Fruit fly (Drosophila melanogaster): ENCODE results near the gene senju.

The senju gene

DNA sequence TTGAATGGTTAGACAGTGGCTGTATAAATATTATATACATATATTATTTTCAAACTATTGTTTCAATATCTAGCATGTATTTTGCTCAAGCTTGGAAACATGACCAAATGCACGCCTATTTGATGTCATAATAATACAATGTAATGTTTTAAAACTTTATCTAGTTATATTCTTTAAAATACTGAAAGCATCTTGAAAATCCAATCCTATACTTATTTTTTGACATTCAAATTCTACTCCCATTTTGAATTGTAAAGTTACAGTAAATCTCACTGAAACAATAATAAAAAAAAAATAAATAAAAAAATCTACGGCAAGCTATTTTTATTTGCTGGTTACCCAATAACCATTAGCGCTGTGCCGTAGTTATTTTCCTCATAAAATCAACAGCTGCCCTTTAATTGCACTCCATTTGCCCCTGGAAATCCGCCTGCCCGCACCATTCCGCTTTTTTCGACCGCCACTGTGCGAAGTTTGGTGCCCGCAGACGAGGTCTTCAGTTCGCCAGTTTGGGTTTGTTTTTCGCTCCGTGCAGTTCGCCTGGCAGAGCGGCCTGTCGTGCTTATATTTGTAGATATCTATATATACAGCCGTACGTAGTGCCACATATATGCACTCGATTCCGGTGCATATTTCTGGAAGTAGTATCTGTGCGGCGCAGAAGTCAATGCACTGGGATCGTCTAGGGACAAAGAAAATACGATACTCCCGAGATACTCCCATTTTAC, 7.6 kb upstream of the senju start:
- TF ChIP-seq toe (GFP tag; optimal IDR thresholded peaks at IDR 0.05) = no peak
- peak; percentile 57 for TF ChIP-seq CG11617 (GFP tag; optimal IDR thresholded peaks at IDR 0.05)
- peak; percentile 4 for TF ChIP-seq CG1620 (GFP tag; optimal IDR thresholded peaks at IDR 0.05)
- TF ChIP-seq CG5204 (GFP tag; optimal IDR thresholded peaks at IDR 0.05) = peak; percentile 15
- peak; percentile 57 for TF ChIP-seq CG33017 (tag; optimal IDR thresholded peaks at IDR 0.05)
- TF ChIP-seq tj (GFP tag; optimal IDR thresholded peaks at IDR 0.05) = peak; percentile 26
- TF ChIP-seq cnc (optimal IDR thresholded peaks at IDR 0.05) = no peak
- TF ChIP-seq CG12768 (GFP tag; optimal IDR thresholded peaks at IDR 0.05) = peak; percentile 10
- TF ChIP-seq Hr96 (GFP tag; optimal IDR thresholded peaks at IDR 0.05) = no peak
- peak; percentile 48 for TF ChIP-seq CG7101 (tag; optimal IDR thresholded peaks at IDR 0.05)
- TF ChIP-seq pad (GFP tag; optimal IDR thresholded peaks at IDR 0.05) = peak; percentile 18
- no peak for TF ChIP-seq bab1 (GFP tag; optimal IDR thresholded peaks at IDR 0.05)
- peak; percentile 34 for TF ChIP-seq Crg-1 (GFP tag; optimal IDR thresholded peaks at IDR 0.05)
- peak; percentile 13 for TF ChIP-seq cic (GFP tag; optimal IDR thresholded peaks at IDR 0.05)
- TF ChIP-seq ovo (GFP tag; optimal IDR thresholded peaks at IDR 0.05) = peak; percentile 58
- no peak for TF ChIP-seq CG14711 (tag; optimal IDR thresholded peaks at IDR 0.05)
- peak; percentile 66 for TF ChIP-seq kay (GFP tag; ENCODE audit: borderline replicate concordance)
- no peak for TF ChIP-seq Clk (GFP tag; optimal IDR thresholded peaks at IDR 0.05)
- peak; percentile 33 for TF ChIP-seq Mnt (GFP tag; optimal IDR thresholded peaks at IDR 0.05)
- no peak for TF ChIP-seq CG7045 (GFP tag; optimal IDR thresholded peaks at IDR 0.05)

dm6 chr2L:5046261-5046660, 6.4 kb upstream of the senju start:
- TF ChIP-seq pad (GFP tag; optimal IDR thresholded peaks at IDR 0.05) (no peak), CG7101 (tag; optimal IDR thresholded peaks at IDR 0.05) (no peak), CG1620 (GFP tag; optimal IDR thresholded peaks at IDR 0.05) (no peak), ovo (GFP tag; optimal IDR thresholded peaks at IDR 0.05) (no peak), toe (GFP tag; optimal IDR thresholded peaks at IDR 0.05) (no peak), CG7045 (GFP tag; optimal IDR thresholded peaks at IDR 0.05) (no peak), CG12768 (GFP tag; optimal IDR thresholded peaks at IDR 0.05) (no peak), tj (GFP tag; optimal IDR thresholded peaks at IDR 0.05) (no peak), Crg-1 (GFP tag; optimal IDR thresholded peaks at IDR 0.05) (no peak), Hr96 (GFP tag; optimal IDR thresholded peaks at IDR 0.05) (no peak), Clk (GFP tag; optimal IDR thresholded peaks at IDR 0.05) (no peak), CG11617 (GFP tag; optimal IDR thresholded peaks at IDR 0.05) (no peak)

DNA sequence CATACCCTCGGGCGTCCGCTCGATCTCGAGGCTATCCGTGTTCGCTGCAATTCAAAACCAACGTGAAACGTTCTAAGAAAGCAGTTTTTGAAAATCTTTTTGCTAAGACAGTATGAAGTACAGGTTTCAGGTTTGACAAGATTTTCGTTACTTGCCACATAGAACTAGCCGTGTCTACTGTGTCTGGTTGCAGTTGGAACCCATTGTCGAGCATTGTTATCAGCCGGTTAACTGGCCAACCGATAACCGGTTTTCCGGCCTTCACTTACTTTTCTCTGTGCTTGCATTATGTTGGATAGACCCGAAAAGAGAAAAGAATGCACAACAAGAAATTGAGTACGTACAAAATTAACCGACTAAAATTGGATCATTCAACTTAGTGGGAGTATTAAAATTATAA, 2.7 kb upstream of the senju start:
- TF ChIP-seq CG12768 (GFP tag; optimal IDR thresholded peaks at IDR 0.05) = no peak
- TF ChIP-seq CG33017 (tag; optimal IDR thresholded peaks at IDR 0.05) = no peak
- TF ChIP-seq CG1620 (GFP tag; optimal IDR thresholded peaks at IDR 0.05) = no peak
- TF ChIP-seq ovo (GFP tag; optimal IDR thresholded peaks at IDR 0.05) = no peak
- no peak for TF ChIP-seq tj (GFP tag; optimal IDR thresholded peaks at IDR 0.05)
- no peak for TF ChIP-seq CG7101 (tag; optimal IDR thresholded peaks at IDR 0.05)
- TF ChIP-seq bab1 (GFP tag; optimal IDR thresholded peaks at IDR 0.05) = no peak

DNA sequence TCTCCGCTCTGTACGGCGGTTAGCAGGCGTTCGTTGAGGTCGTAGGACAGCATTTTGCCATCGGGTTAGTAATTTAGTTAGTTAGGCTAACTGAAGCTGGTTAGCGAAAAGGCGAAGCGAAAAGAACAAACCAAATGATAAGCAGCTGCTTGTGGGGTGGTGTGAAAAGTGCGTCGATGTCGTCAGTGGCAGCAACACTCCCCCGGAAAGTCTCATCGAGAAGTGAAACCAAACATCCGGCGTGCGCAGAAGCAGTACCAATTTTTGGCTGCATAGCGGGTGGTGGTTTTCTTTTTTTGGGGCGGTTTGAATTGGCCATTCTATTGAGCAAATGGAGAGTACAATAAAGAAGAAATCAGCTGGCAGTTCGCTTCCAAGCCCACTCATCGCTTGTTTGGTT, 1.8 kb upstream of the senju start, which contains the start of gene CG9121:
Gene CG9121, minus strand, starts transcription at position 238 of the 400 bp plus-strand sequence.
- TF ChIP-seq kay (GFP tag; ENCODE audit: borderline replicate concordance) = no peak

dm6 chr2L:5052994-5053393, 351 bp downstream of the senju start, which contains the start of gene eIF3h:
Gene eIF3h, minus strand, starts transcription at chr2L:5053094.
- TF ChIP-seq CG11617 (GFP tag; optimal IDR thresholded peaks at IDR 0.05) (no peak), Crg-1 (GFP tag; optimal IDR thresholded peaks at IDR 0.05) (no peak), pad (GFP tag; optimal IDR thresholded peaks at IDR 0.05) (no peak), toe (GFP tag; optimal IDR thresholded peaks at IDR 0.05) (no peak), Mnt (GFP tag; optimal IDR thresholded peaks at IDR 0.05) (no peak), bab1 (GFP tag; optimal IDR thresholded peaks at IDR 0.05) (no peak), CG1620 (GFP tag; optimal IDR thresholded peaks at IDR 0.05) (no peak), cnc (optimal IDR thresholded peaks at IDR 0.05) (no peak), kay (GFP tag; ENCODE audit: borderline replicate concordance) (no peak), Clk (GFP tag; optimal IDR thresholded peaks at IDR 0.05) (no peak), cic (GFP tag; optimal IDR thresholded peaks at IDR 0.05) (no peak), CG14711 (tag; optimal IDR thresholded peaks at IDR 0.05) (no peak), CG7101 (tag; optimal IDR thresholded peaks at IDR 0.05) (no peak)

- TF ChIP-seq Clk (GFP tag; optimal IDR thresholded peaks at IDR 0.05) (no peak), CG7045 (GFP tag; optimal IDR thresholded peaks at IDR 0.05) (no peak), tj (GFP tag; optimal IDR thresholded peaks at IDR 0.05) (no peak), Mnt (GFP tag; optimal IDR thresholded peaks at IDR 0.05) (peak; percentile 10), Hr96 (GFP tag; optimal IDR thresholded peaks at IDR 0.05) (no peak), toe (GFP tag; optimal IDR thresholded peaks at IDR 0.05) (no peak), CG33017 (tag; optimal IDR thresholded peaks at IDR 0.05) (no peak), ovo (GFP tag; optimal IDR thresholded peaks at IDR 0.05) (peak; percentile 82), CG1620 (GFP tag; optimal IDR thresholded peaks at IDR 0.05) (peak; percentile 40), Crg-1 (GFP tag; optimal IDR thresholded peaks at IDR 0.05) (peak; percentile 35), CG14711 (tag; optimal IDR thresholded peaks at IDR 0.05) (peak; percentile 2), bab1 (GFP tag; optimal IDR thresholded peaks at IDR 0.05) (peak; percentile 40), kay (GFP tag; ENCODE audit: borderline replicate concordance) (no peak), cic (GFP tag; optimal IDR thresholded peaks at IDR 0.05) (peak; percentile 59), CG11617 (GFP tag; optimal IDR thresholded peaks at IDR 0.05) (no peak), cnc (optimal IDR thresholded peaks at IDR 0.05) (no peak), pad (GFP tag; optimal IDR thresholded peaks at IDR 0.05) (peak; percentile 4), CG7101 (tag; optimal IDR thresholded peaks at IDR 0.05) (peak; percentile 28), CG12768 (GFP tag; optimal IDR thresholded peaks at IDR 0.05) (no peak), CG5204 (GFP tag; optimal IDR thresholded peaks at IDR 0.05) (no peak)
Observed at dm6 chr2L:5054953-5055352, 2.3 kb downstream of the senju start, which contains the start of the genes CG14036 and His3.3A. Gene CG14036, minus strand, starts transcription at chr2L:5055016. Gene His3.3A, plus strand, starts transcription at chr2L:5055058.
